Worm (Caenorhabditis elegans) whole organism, mixed stage, embryonic: ENCODE data around the gene str-190.

Experiments
- M03D4.4 ChIP-seq: sonication (generic microtip); optimal IDR thresholded peaks from 2 replicates; lab custom pipeline; 2017; ENCODE audit warnings: mild to moderate bottlenecking, missing genetic modification characterization, missing compliant biosample characterization
- ceh-83 ChIP-seq: fragments of 200-800 bp; sonication (Bioruptor generic); optimal IDR thresholded peaks from 2 replicates; lab custom pipeline; 2018; ENCODE audit warnings: mild to moderate bottlenecking, missing genetic modification characterization, missing compliant biosample characterization
- elt-1 ChIP-seq: sonication (generic microtip); optimal IDR thresholded peaks from 2 replicates; lab custom pipeline; 2017; ENCODE audit warnings: missing genetic modification characterization, mild to moderate bottlenecking, missing compliant biosample characterization, antibody characterized with exemption, moderate library complexity, borderline replicate concordance; ENCODE audit not compliant: insufficient read depth
- elt-3 ChIP-seq: fragments of 150-350 bp; optimal IDR thresholded peaks from 2 replicates; lab custom pipeline; 2014; ENCODE audit warnings: missing biosample characterization, missing genetic modification characterization
- lin-32 ChIP-seq: fragments of 200-800 bp; sonication (Bioruptor generic); optimal IDR thresholded peaks from 2 replicates; lab custom pipeline; 2018; ENCODE audit warnings: mild to moderate bottlenecking, missing genetic modification characterization, missing compliant biosample characterization
- lsy-2 ChIP-seq: fragments of 150-350 bp; optimal IDR thresholded peaks from 2 replicates; lab custom pipeline; 2014; ENCODE audit warnings: missing biosample characterization, missing genetic modification characterization
- nhr-12 ChIP-seq: fragments of 150-350 bp; optimal IDR thresholded peaks from 2 replicates; lab custom pipeline; 2014; ENCODE audit warnings: missing biosample characterization, missing genetic modification characterization
- nhr-237 ChIP-seq: fragments of 150-350 bp; optimal IDR thresholded peaks from 2 replicates; lab custom pipeline; 2014; ENCODE audit warnings: missing biosample characterization, missing genetic modification characterization
- nhr-76 ChIP-seq: sonication (generic microtip); optimal IDR thresholded peaks from 2 replicates; lab custom pipeline; 2017; ENCODE audit warnings: missing biosample characterization, missing genetic modification characterization
- pha-4 ChIP-seq: fragments of 150-350 bp; optimal IDR thresholded peaks from 2 replicates; lab custom pipeline; 2018; ENCODE audit warnings: missing biosample characterization, missing genetic modification reagents, missing genetic modification characterization
- snpc-4 ChIP-seq: fragments of 150-350 bp; optimal IDR thresholded peaks from 2 replicates; lab custom pipeline; 2014; ENCODE audit warnings: missing biosample characterization, missing genetic modification characterization
- unc-39 ChIP-seq: fragments of 150-350 bp; optimal IDR thresholded peaks from 2 replicates; lab custom pipeline; 2014; ENCODE audit warnings: missing biosample characterization, missing genetic modification characterization
- unc-62 ChIP-seq: fragments of 150-350 bp; optimal IDR thresholded peaks from 2 replicates; lab custom pipeline; 2014; ENCODE audit warnings: missing biosample characterization, missing genetic modification reagents, missing genetic modification characterization

DNA sequence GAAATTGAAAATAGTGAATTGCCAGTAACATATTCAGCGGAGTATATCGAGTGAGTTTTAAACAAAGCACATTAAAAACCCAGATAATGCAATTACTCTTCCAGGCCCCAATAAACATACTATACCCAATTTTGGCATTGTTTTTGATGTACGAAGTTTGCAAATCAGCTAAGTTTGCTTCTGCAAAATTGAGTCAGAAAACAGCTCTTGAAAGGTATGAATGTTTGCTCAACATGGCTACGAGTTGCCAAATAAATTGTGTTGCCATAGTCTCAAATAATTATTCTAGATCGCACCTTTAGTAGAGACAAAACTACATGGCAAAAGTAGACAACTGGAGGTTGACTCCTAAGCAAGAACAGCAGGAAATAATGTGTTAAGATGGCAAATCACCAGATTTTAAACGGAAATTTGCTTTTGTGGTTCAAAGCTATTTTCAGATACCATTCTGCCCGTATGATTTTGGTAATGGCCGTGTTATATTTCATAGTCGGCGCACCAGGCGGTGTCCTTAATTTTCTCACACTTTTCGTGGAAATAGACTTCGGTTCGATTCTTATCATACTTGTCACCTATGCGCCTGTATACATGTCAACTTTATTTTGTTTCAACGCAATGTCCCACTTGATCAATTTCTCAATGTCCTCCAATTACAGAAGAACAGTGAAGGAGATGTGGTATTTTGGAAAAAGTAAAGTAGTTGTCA is 45.7 kb downstream of the str-190 start:
- no peak for TF ChIP-seq nhr-76 (tag; lab: Kevin White, UChicago)
- TF ChIP-seq lin-32: no peak
- no peak for TF ChIP-seq nhr-12 (tag; lab: Kevin White, UChicago)
- no peak for TF ChIP-seq snpc-4
- TF ChIP-seq nhr-237 (tag; lab: Kevin White, UChicago): no peak
- no peak for TF ChIP-seq M03D4.4
- no peak for TF ChIP-seq unc-39 (tag; lab: Kevin White, UChicago)
- no peak for TF ChIP-seq pha-4
- no peak for TF ChIP-seq ceh-83 (GFP tag; lab: Kevin White, UChicago)
- no peak for TF ChIP-seq lsy-2
- no peak for TF ChIP-seq unc-62 (GFP tag; lab: Kevin White, UChicago)
- no peak for TF ChIP-seq elt-3 (tag; lab: Kevin White, UChicago)
- TF ChIP-seq elt-1 (tag; lab: Kevin White, UChicago): no peak
